Worm (Caenorhabditis elegans) whole organism, L1 larva: ENCODE data around the gene Y46G5A.47.
A peak's percentile ranks its signal among the peaks of the same experiment; 100 is the strongest.

ENCODE experiments used
- C04F5.9 ChIP-seq: sonication (generic microtip); optimal IDR thresholded peaks from 2 replicates; lab custom pipeline; 2016; ENCODE audit warnings: missing genetic modification characterization, missing compliant biosample characterization
- C16A3.4 ChIP-seq: fragments of 150-350 bp; optimal IDR thresholded peaks from 2 replicates; lab custom pipeline; 2014; ENCODE audit warnings: missing biosample characterization, missing genetic modification characterization
- Y116A8C.19 ChIP-seq: sonication (generic microtip); optimal IDR thresholded peaks from 2 replicates; lab custom pipeline; 2016; ENCODE audit warnings: missing compliant biosample characterization, missing genetic modification characterization, borderline replicate concordance
- aha-1 ChIP-seq: fragments of 150-350 bp; optimal IDR thresholded peaks from 2 replicates; lab custom pipeline; 2014; ENCODE audit warnings: missing biosample characterization, missing genetic modification characterization
- alr-1 ChIP-seq: fragments of 200-800 bp; sonication (Bioruptor generic); optimal IDR thresholded peaks from 2 replicates; lab custom pipeline; 2018; ENCODE audit warnings: borderline replicate concordance, mild to moderate bottlenecking, missing genetic modification characterization, missing compliant biosample characterization
- ceh-63 ChIP-seq: fragments of 200-800 bp; sonication (Bioruptor generic); optimal IDR thresholded peaks from 2 replicates; lab custom pipeline; 2018; ENCODE audit warnings: mild to moderate bottlenecking, missing genetic modification characterization, missing compliant biosample characterization
- ceh-82 ChIP-seq, 3 experiments: fragments of 150-350 bp in 1 of 3; sonication (generic microtip) in 2 of 3; optimal IDR thresholded peaks; 2 replicates each; lab custom pipeline; 2014 to 2017; ENCODE audit warnings: missing biosample characterization in 3 of 3, missing genetic modification characterization in 3 of 3
- dpl-1 ChIP-seq, 3 experiments: fragments of 150-350 bp in 2 of 3; sonication (generic microtip) in 1 of 3; optimal IDR thresholded peaks; 2 replicates each; lab custom pipeline; 2014 to 2017; ENCODE audit warnings: missing biosample characterization in 3 of 3, missing genetic modification characterization in 3 of 3, missing genetic modification reagents in 3 of 3
- efl-1 ChIP-seq, 4 experiments: fragments of 150-350 bp; optimal IDR thresholded peaks in 3 of 4; peaks in 1 of 4; 1 replicate in 1 of 4; 2 replicates in 3 of 4; lab custom pipeline; 2014; ENCODE audit warnings: missing biosample characterization in 2 of 4, missing genetic modification characterization in 2 of 4, missing genetic modification reagents in 2 of 4
- efl-3 ChIP-seq: fragments of 200-800 bp; sonication (Bioruptor generic); optimal IDR thresholded peaks from 2 replicates; lab custom pipeline; 2018; ENCODE audit warnings: mild to moderate bottlenecking, missing genetic modification characterization, missing compliant biosample characterization
- egl-13 ChIP-seq: sonication (generic microtip); optimal IDR thresholded peaks from 2 replicates; lab custom pipeline; 2016; ENCODE audit warnings: missing genotype, missing genetic modification reagents, missing genetic modification characterization, missing compliant biosample characterization
- egl-27 ChIP-seq, 2 experiments: fragments of 150-350 bp in 1 of 2; sonication (generic microtip); optimal IDR thresholded peaks; 3 replicates each; lab custom pipeline; 2017 to 2018; ENCODE audit warnings: missing biosample characterization in 2 of 2, missing genetic modification characterization in 2 of 2, missing genetic modification reagents in 2 of 2
- fkh-10 ChIP-seq: sonication (generic microtip); optimal IDR thresholded peaks from 2 replicates; lab custom pipeline; 2017; ENCODE audit warnings: missing biosample characterization, missing genetic modification reagents, missing genetic modification characterization
- fkh-8 ChIP-seq: sonication (generic microtip); optimal IDR thresholded peaks from 2 replicates; lab custom pipeline; 2016; ENCODE audit warnings: mild to moderate bottlenecking, missing genetic modification characterization, missing compliant biosample characterization
- hlh-4 ChIP-seq: sonication (generic microtip); optimal IDR thresholded peaks from 2 replicates; lab custom pipeline; 2016; ENCODE audit warnings: mild to moderate bottlenecking, missing genetic modification characterization, missing compliant biosample characterization
- hpl-2 ChIP-seq: fragments of 150-350 bp; optimal IDR thresholded peaks from 2 replicates; lab custom pipeline; 2014; ENCODE audit warnings: missing biosample characterization, missing genetic modification reagents, missing genetic modification characterization
- jun-1 ChIP-seq: fragments of 150-350 bp; optimal IDR thresholded peaks from 2 replicates; lab custom pipeline; 2014; ENCODE audit warnings: missing biosample characterization, missing genetic modification reagents, missing genetic modification characterization
- lin-13 ChIP-seq: fragments of 150-350 bp; optimal IDR thresholded peaks from 2 replicates; lab custom pipeline; 2014; ENCODE audit warnings: missing biosample characterization, missing genetic modification reagents, missing genetic modification characterization
- lin-14 ChIP-seq: fragments of 200-800 bp; sonication (Bioruptor generic); optimal IDR thresholded peaks from 2 replicates; lab custom pipeline; 2018; ENCODE audit warnings: mild to moderate bottlenecking, missing genetic modification characterization, moderate library complexity, missing compliant biosample characterization
- lin-15B ChIP-seq: fragments of 150-350 bp; sonication (generic microtip); optimal IDR thresholded peaks from 3 replicates; lab custom pipeline; 2014; ENCODE audit warnings: missing biosample characterization, missing genetic modification characterization
- lin-35 ChIP-seq, 2 experiments: fragments of 150-350 bp; optimal IDR thresholded peaks; 2 replicates each; lab custom pipeline; 2014; ENCODE audit warnings: missing biosample characterization in 2 of 2, missing genetic modification characterization in 2 of 2, missing genetic modification reagents in 2 of 2
- lin-39 ChIP-seq: fragments of 150-350 bp; optimal IDR thresholded peaks from 2 replicates; lab custom pipeline; 2014; ENCODE audit warnings: missing biosample characterization, missing genetic modification reagents, missing genetic modification characterization
- lir-3 ChIP-seq: sonication (generic microtip); optimal IDR thresholded peaks from 2 replicates; lab custom pipeline; 2016; ENCODE audit warnings: mild to moderate bottlenecking, missing genetic modification characterization, moderate library complexity, missing compliant biosample characterization; ENCODE audit not compliant: poor library complexity
- mab-9 ChIP-seq: fragments of 200-800 bp; sonication (Bioruptor generic); IDR thresholded peaks from 2 replicates; pipeline ENCODE4 v1.3.6; 2022; ENCODE audit warnings: missing genetic modification reagents, missing genetic modification characterization, missing compliant biosample characterization
- mdl-1 ChIP-seq, 2 experiments: fragments of 150-350 bp; optimal IDR thresholded peaks; 2 replicates each; lab custom pipeline; 2014 to 2017; ENCODE audit warnings: missing biosample characterization in 2 of 2, missing genetic modification characterization in 2 of 2, inconsistent platforms in 1 of 2
- mef-2 ChIP-seq: fragments of 150-350 bp; optimal IDR thresholded peaks from 2 replicates; lab custom pipeline; 2014; ENCODE audit warnings: missing biosample characterization, missing genetic modification characterization
- nhr-11 ChIP-seq: fragments of 150-350 bp; optimal IDR thresholded peaks from 2 replicates; lab custom pipeline; 2014; ENCODE audit warnings: missing biosample characterization, missing genetic modification characterization
- nhr-20 ChIP-seq: sonication (generic microtip); optimal IDR thresholded peaks from 2 replicates; lab custom pipeline; 2016; ENCODE audit warnings: mild to moderate bottlenecking, missing genetic modification characterization, missing compliant biosample characterization
- nhr-237 ChIP-seq: fragments of 150-350 bp; optimal IDR thresholded peaks from 2 replicates; lab custom pipeline; 2014; ENCODE audit warnings: missing biosample characterization, missing genetic modification characterization
- nhr-84 ChIP-seq: sonication (generic microtip); optimal IDR thresholded peaks from 2 replicates; lab custom pipeline; 2017; ENCODE audit warnings: missing biosample characterization, missing genetic modification characterization
- nhr-85 ChIP-seq: sonication (generic microtip); peaks from one replicate; lab custom pipeline; 2016; ENCODE audit warnings: missing genetic modification characterization, inconsistent platforms, missing compliant biosample characterization
- pqm-1 ChIP-seq: sonication (generic microtip); optimal IDR thresholded peaks from 3 replicates; lab custom pipeline; 2017; ENCODE audit warnings: missing biosample characterization, missing genetic modification characterization
- skn-1 ChIP-seq: fragments of 150-350 bp; optimal IDR thresholded peaks from 2 replicates; lab custom pipeline; 2014; ENCODE audit warnings: missing biosample characterization, missing genetic modification characterization
- snpc-4 ChIP-seq: fragments of 150-350 bp; optimal IDR thresholded peaks from 2 replicates; lab custom pipeline; 2014; ENCODE audit warnings: missing biosample characterization, missing genetic modification characterization
- snu-23 ChIP-seq: sonication (generic microtip); optimal IDR thresholded peaks from 2 replicates; lab custom pipeline; 2016; ENCODE audit warnings: missing genetic modification characterization, missing compliant biosample characterization
- sox-4 ChIP-seq: sonication (generic microtip); optimal IDR thresholded peaks from 2 replicates; lab custom pipeline; 2016; ENCODE audit warnings: missing genetic modification characterization, missing compliant biosample characterization
- sup-37 ChIP-seq: fragments of 200-800 bp; sonication (Bioruptor generic); optimal IDR thresholded peaks from 2 replicates; lab custom pipeline; 2018; ENCODE audit warnings: mild to moderate bottlenecking, missing genetic modification characterization, missing compliant biosample characterization
- tbx-2 ChIP-seq: sonication (generic microtip); optimal IDR thresholded peaks from 2 replicates; lab custom pipeline; 2016; ENCODE audit warnings: missing genetic modification characterization, missing compliant biosample characterization
- tlp-1 ChIP-seq: fragments of 150-350 bp; optimal IDR thresholded peaks from 2 replicates; lab custom pipeline; 2014; ENCODE audit warnings: missing biosample characterization, missing genetic modification characterization
- unc-130 ChIP-seq: fragments of 150-350 bp; optimal IDR thresholded peaks from 2 replicates; lab custom pipeline; 2017; ENCODE audit warnings: missing biosample characterization, missing genetic modification characterization, inconsistent platforms
- unc-30 ChIP-seq: sonication (generic microtip); optimal IDR thresholded peaks from 2 replicates; lab custom pipeline; 2017; ENCODE audit warnings: missing biosample characterization, missing genetic modification characterization
- unc-62 ChIP-seq: fragments of 150-350 bp; optimal IDR thresholded peaks from 2 replicates; lab custom pipeline; 2014; ENCODE audit warnings: missing biosample characterization, missing genetic modification reagents, missing genetic modification characterization
- unc-86 ChIP-seq: sonication (generic microtip); optimal IDR thresholded peaks from 2 replicates; lab custom pipeline; 2016; ENCODE audit warnings: missing genetic modification characterization, missing compliant biosample characterization
- vab-15 ChIP-seq: sonication (generic microtip); optimal IDR thresholded peaks from 2 replicates; lab custom pipeline; 2017; ENCODE audit warnings: missing genotype, mild to moderate bottlenecking, missing genetic modification characterization, missing compliant biosample characterization
- xbp-1 ChIP-seq: sonication (generic microtip); optimal IDR thresholded peaks from 2 replicates; lab custom pipeline; 2016; ENCODE audit warnings: missing genetic modification characterization, missing compliant biosample characterization
- zag-1 ChIP-seq: fragments of 150-350 bp; optimal IDR thresholded peaks from 2 replicates; lab custom pipeline; 2014; ENCODE audit warnings: missing biosample characterization, missing genetic modification characterization
- zip-4 ChIP-seq: fragments of 200-800 bp; sonication (Bioruptor generic); optimal IDR thresholded peaks from 2 replicates; lab custom pipeline; 2018; ENCODE audit warnings: mild to moderate bottlenecking, missing genetic modification characterization, moderate library complexity, missing compliant biosample characterization
- ztf-4 ChIP-seq: fragments of 150-350 bp; optimal IDR thresholded peaks from 2 replicates; lab custom pipeline; 2014; ENCODE audit warnings: missing biosample characterization, missing genetic modification characterization

Gene Y46G5A.47

ce11 chrII:12806602-12807182, 1.6 kb upstream of the Y46G5A.47 start, which contains the start of gene spds-1:
TSS of gene spds-1 (plus strand) at chrII:12806899.
- TF ChIP-seq lin-14 (GFP tag; lab: Kevin White, UChicago) (no peak), ceh-63 (GFP tag; lab: Kevin White, UChicago) (no peak), lin-13 (GFP tag; lab: Kevin White, UChicago) (no peak), tlp-1 (tag; lab: Kevin White, UChicago) (no peak), xbp-1 (tag; lab: Kevin White, UChicago) (no peak), mef-2 (no peak), snu-23 (GFP tag; lab: Kevin White, UChicago) (no peak), dpl-1 (GFP tag; optimal IDR thresholded peaks at IDR 0.05; lab: Kevin White, UChicago) (no peak), sup-37 (GFP tag; lab: Kevin White, UChicago) (no peak), zip-4 (no peak), snpc-4 (tag; lab: Kevin White, UChicago) (no peak), nhr-11 (tag; lab: Kevin White, UChicago) (no peak), mab-9 (GFP tag; lab: Robert Waterston, UW) (no peak), tbx-2 (tag; lab: Kevin White, UChicago) (no peak), sox-4 (no peak), unc-86 (tag; lab: Kevin White, UChicago) (no peak), unc-30 (tag; lab: Kevin White, UChicago) (no peak), egl-13 (no peak), C04F5.9 (tag; lab: Kevin White, UChicago) (no peak), fkh-10 (GFP tag; lab: Kevin White, UChicago) (no peak)

- no peak for TF ChIP-seq zag-1
- TF ChIP-seq ceh-63 (GFP tag; lab: Kevin White, UChicago), result no peak
- no peak for TF ChIP-seq alr-1 (tag; lab: Kevin White, UChicago)
- no peak for TF ChIP-seq ztf-4 (tag; lab: Kevin White, UChicago)
- peak; percentile 34 to 36 for TF ChIP-seq efl-1 (optimal IDR thresholded peaks at IDR 0.05; lab: Kevin White, UChicago)
- peak; percentile 31 to 55 for TF ChIP-seq efl-1 (GFP tag; optimal IDR thresholded peaks at IDR 0.05 in 1 of 2; lab: Kevin White, UChicago)
- TF ChIP-seq efl-3, result no peak
- peak; percentile 35 for TF ChIP-seq egl-13
- TF ChIP-seq fkh-10 (GFP tag; lab: Kevin White, UChicago), result no peak
- no peak for TF ChIP-seq sup-37 (GFP tag; lab: Kevin White, UChicago)
- peak; percentile 41 for TF ChIP-seq snu-23 (GFP tag; lab: Kevin White, UChicago)
- TF ChIP-seq zip-4, result no peak
- TF ChIP-seq hlh-4 (tag; lab: Kevin White, UChicago), result no peak
- TF ChIP-seq unc-130, result no peak
- no peak for TF ChIP-seq hpl-2 (GFP tag; lab: Kevin White, UChicago)
- no peak for TF ChIP-seq Y116A8C.19 (tag; lab: Kevin White, UChicago)
- TF ChIP-seq vab-15 (tag; lab: Kevin White, UChicago), result no peak
- peak; percentile 47 for TF ChIP-seq lin-15B (tag; lab: Kevin White, UChicago)
- TF ChIP-seq fkh-8 (tag; lab: Kevin White, UChicago), result peak; percentile 59
- no peak for TF ChIP-seq nhr-237 (tag; lab: Kevin White, UChicago)
- TF ChIP-seq C16A3.4 (tag; lab: Kevin White, UChicago), result no peak
- no peak for TF ChIP-seq nhr-84
- TF ChIP-seq aha-1, result no peak
- peak; percentile 4 for TF ChIP-seq nhr-20
- TF ChIP-seq lin-39 (tag; lab: Kevin White, UChicago), result no peak
- TF ChIP-seq lin-35 (GFP tag; optimal IDR thresholded peaks at IDR 0.05; lab: Kevin White, UChicago), result peak in 1 of 2 experiments; percentile 59
- TF ChIP-seq unc-62 (GFP tag; lab: Kevin White, UChicago), result no peak
- no peak for TF ChIP-seq lin-13 (GFP tag; lab: Kevin White, UChicago)
- no peak for TF ChIP-seq jun-1
- peak; percentile 60 for TF ChIP-seq unc-86 (tag; lab: Kevin White, UChicago)
- no peak for TF ChIP-seq pqm-1 (tag; lab: Kevin White, UChicago)
- TF ChIP-seq ceh-82 (tag; optimal IDR thresholded peaks at IDR 0.05; lab: Kevin White, UChicago), result peak in 2 of 3 experiments; percentile 4 to 30
- TF ChIP-seq egl-27 (tag; optimal IDR thresholded peaks at IDR 0.05; lab: Kevin White, UChicago), result no peak
- TF ChIP-seq sox-4, result no peak
- no peak for TF ChIP-seq lir-3
- peak in 1 of 2 experiments; percentile 6 for TF ChIP-seq mdl-1 (tag; optimal IDR thresholded peaks at IDR 0.05; lab: Kevin White, UChicago)
- TF ChIP-seq nhr-85, result peak; percentile 13
- TF ChIP-seq nhr-11 (tag; lab: Kevin White, UChicago), result no peak
- peak; percentile 16 for TF ChIP-seq skn-1 (tag; lab: Kevin White, UChicago)
Measured at ce11 chrII:12805765-12806384, 769 bp upstream of the Y46G5A.47 start.
